Worm (Caenorhabditis elegans) whole organism, midembryonic: ENCODE results near the gene ulp-4.

Experiments
- cog-1 ChIP-seq: sonication (generic microtip); optimal IDR thresholded peaks from 2 replicates; lab custom pipeline; 2016; ENCODE audit warnings: missing genetic modification characterization, missing compliant biosample characterization
- flt-1 ChIP-seq: fragments of 200-800 bp; sonication (Bioruptor generic); IDR thresholded peaks from 2 replicates; pipeline ENCODE4 v1.3.6; 2022; ENCODE audit warnings: missing genetic modification characterization, missing compliant biosample characterization
- klf-2 ChIP-seq: fragments of 200-800 bp; sonication (Bioruptor generic); conservative IDR thresholded peaks from 2 replicates; pipeline ENCODE4 v1.3.6; 2022; ENCODE audit warnings: missing genetic modification reagents, missing genetic modification characterization, missing compliant biosample characterization
- tab-1 ChIP-seq: fragments of 200-800 bp; sonication (Bioruptor generic); IDR thresholded peaks from 2 replicates; pipeline ENCODE4 v1.3.6; 2022; ENCODE audit warnings: missing genetic modification characterization, missing compliant biosample characterization
- ztf-29 ChIP-seq: fragments of 200-800 bp; sonication (Bioruptor generic); IDR thresholded peaks from 2 replicates; pipeline ENCODE4 v1.3.6; 2022; ENCODE audit warnings: missing genetic modification reagents, missing genetic modification characterization, missing compliant biosample characterization

ce11 chrII:8137379-8137778, 7.6 kb downstream of the ulp-4 start:
- TF ChIP-seq flt-1 (GFP tag; lab: Robert Waterston, UW) = no peak
- no peak for TF ChIP-seq tab-1
- no peak for TF ChIP-seq klf-2 (GFP tag; lab: Robert Waterston, UW)
- TF ChIP-seq ztf-29 = no peak
- peak; percentile 32 for TF ChIP-seq cog-1 (tag; lab: Kevin White, UChicago)
